Fruit fly (Drosophila melanogaster): ENCODE results near the gene Drs.

DNA sequence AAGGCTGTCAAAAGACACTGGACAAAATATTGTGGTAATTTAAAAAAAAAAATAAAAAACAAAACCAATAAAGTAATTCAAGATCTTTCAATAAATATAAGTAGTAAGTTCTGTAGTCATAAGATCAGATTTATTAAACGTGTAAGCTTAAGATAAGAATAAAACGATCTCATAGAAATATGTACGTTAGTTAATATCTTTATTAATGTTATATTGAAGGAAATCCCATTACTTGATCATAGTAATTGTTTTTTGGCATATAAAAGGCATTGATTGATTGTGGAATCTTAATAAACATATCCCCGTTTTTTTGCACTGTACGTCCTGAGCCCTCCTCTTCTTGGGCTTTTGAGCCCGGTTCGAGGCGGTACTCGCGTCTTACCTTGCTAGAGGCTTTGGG is 26.1 kb upstream of the Drs start:
- TF ChIP-seq CG5204 (GFP tag; optimal IDR thresholded peaks at IDR 0.05) (no peak), Hr96 (GFP tag; optimal IDR thresholded peaks at IDR 0.05) (no peak), toe (GFP tag; optimal IDR thresholded peaks at IDR 0.05) (no peak), Clk (GFP tag; optimal IDR thresholded peaks at IDR 0.05) (no peak), pad (GFP tag; optimal IDR thresholded peaks at IDR 0.05) (no peak), cic (GFP tag; optimal IDR thresholded peaks at IDR 0.05) (no peak), CG33017 (tag; optimal IDR thresholded peaks at IDR 0.05) (no peak), CG7045 (GFP tag; optimal IDR thresholded peaks at IDR 0.05) (no peak), tj (GFP tag; optimal IDR thresholded peaks at IDR 0.05) (no peak), CG14711 (tag; optimal IDR thresholded peaks at IDR 0.05) (no peak)
